Worm (Caenorhabditis elegans): Measurements from ENCODE around the gene F54D5.3.

- no peak for TF ChIP-seq lin-13 (tag; optimal IDR thresholded peaks at IDR 0.05)
- TF ChIP-seq unc-39 (tag; optimal IDR thresholded peaks at IDR 0.05) = no peak
- TF ChIP-seq unc-62 (GFP tag; optimal IDR thresholded peaks at IDR 0.05) = no peak
- no peak for TF ChIP-seq lsy-2 (tag; optimal IDR thresholded peaks at IDR 0.05)
Observed at ce11 chrII:11572944-11573343, 1.3 kb downstream of the F54D5.3 start, which contains the start of gene F54D5.2.
